Worm (Caenorhabditis elegans) whole organism, young adult: ENCODE measurements around the gene thoc-1.

Experiments used
- B0035.1 ChIP-seq: sonication (generic microtip); optimal IDR thresholded peaks from 2 replicates; lab custom pipeline; 2016; ENCODE audit warnings: missing genetic modification characterization, mild to moderate bottlenecking, missing compliant biosample characterization, missing genotype, missing genetic modification reagents
- B0261.1 ChIP-seq: sonication (generic microtip); optimal IDR thresholded peaks from 2 replicates; lab custom pipeline; 2016; ENCODE audit warnings: mild to moderate bottlenecking, missing genetic modification characterization, moderate library complexity, missing compliant biosample characterization
- B0336.3 ChIP-seq: fragments of 200-800 bp; sonication (Bioruptor generic); IDR thresholded peaks from 2 replicates; pipeline ENCODE4 v1.3.6; 2022; ENCODE audit warnings: missing genetic modification characterization, missing compliant biosample characterization
- D2030.7 ChIP-seq: fragments of 200-800 bp; sonication (Bioruptor generic); IDR thresholded peaks from 2 replicates; pipeline ENCODE4 v1.3.6; 2022; ENCODE audit warnings: missing genetic modification reagents, missing genetic modification characterization, missing compliant biosample characterization
- F39B2.1 ChIP-seq: fragments of 200-800 bp; sonication (Bioruptor generic); IDR thresholded peaks from 2 replicates; pipeline ENCODE4 v1.3.6; 2022; ENCODE audit warnings: missing genetic modification reagents, missing genetic modification characterization, missing compliant biosample characterization
- F49E8.2 ChIP-seq: sonication (generic microtip); optimal IDR thresholded peaks from 3 replicates; lab custom pipeline; 2017; ENCODE audit warnings: missing genetic modification characterization, mild to moderate bottlenecking, missing compliant biosample characterization, antibody characterized with exemption, moderate library complexity; ENCODE audit not compliant: insufficient read depth
- athp-1 ChIP-seq: sonication (generic microtip); optimal IDR thresholded peaks from 2 replicates; lab custom pipeline; 2017; ENCODE audit warnings: mild to moderate bottlenecking, missing genetic modification characterization, missing compliant biosample characterization
- attf-3 ChIP-seq: fragments of 200-800 bp; sonication (Bioruptor generic); conservative IDR thresholded peaks from 2 replicates; pipeline ENCODE4 v1.3.6; 2022; ENCODE audit warnings: missing genetic modification reagents, missing genetic modification characterization, missing compliant biosample characterization
- attf-5 ChIP-seq: fragments of 200-800 bp; sonication (Bioruptor generic); optimal IDR thresholded peaks from 2 replicates; lab custom pipeline; 2018; ENCODE audit warnings: mild to moderate bottlenecking, missing genetic modification characterization, missing compliant biosample characterization
- bed-1 ChIP-seq: fragments of 200-800 bp; sonication (Bioruptor generic); IDR thresholded peaks from 2 replicates; pipeline ENCODE4 v1.3.6; 2022; ENCODE audit warnings: missing genetic modification reagents, missing genetic modification characterization, missing compliant biosample characterization
- bed-2 ChIP-seq: fragments of 200-800 bp; sonication (Bioruptor generic); IDR thresholded peaks from 2 replicates; pipeline ENCODE4 v1.3.6; 2022; ENCODE audit warnings: missing genetic modification reagents, missing genetic modification characterization, missing compliant biosample characterization
- ccch-3 ChIP-seq: fragments of 200-800 bp; sonication (Bioruptor generic); optimal IDR thresholded peaks from 2 replicates; lab custom pipeline; 2018; ENCODE audit warnings: mild to moderate bottlenecking, missing genetic modification characterization, missing compliant biosample characterization
- ceh-100 ChIP-seq: fragments of 200-800 bp; sonication (Bioruptor generic); IDR thresholded peaks from 2 replicates; pipeline ENCODE4 v1.3.6; 2022; ENCODE audit warnings: missing genetic modification reagents, missing genetic modification characterization, missing compliant biosample characterization
- ceh-27 ChIP-seq: fragments of 200-800 bp; sonication (Bioruptor generic); optimal IDR thresholded peaks from 2 replicates; lab custom pipeline; 2018; ENCODE audit warnings: mild to moderate bottlenecking, missing genetic modification characterization, moderate library complexity, missing compliant biosample characterization
- ceh-40 ChIP-seq: fragments of 200-800 bp; sonication (Bioruptor generic); IDR thresholded peaks from 2 replicates; pipeline ENCODE4 v1.3.6; 2022; ENCODE audit warnings: missing genetic modification characterization, missing compliant biosample characterization
- ceh-91 ChIP-seq: fragments of 200-800 bp; sonication (Bioruptor generic); IDR thresholded peaks from 2 replicates; pipeline ENCODE4 v1.3.6; 2022; ENCODE audit warnings: missing genetic modification reagents, missing genetic modification characterization, missing compliant biosample characterization
- die-1 ChIP-seq: sonication (generic microtip); optimal IDR thresholded peaks from 2 replicates; lab custom pipeline; 2016; ENCODE audit warnings: missing genotype, mild to moderate bottlenecking, missing genetic modification characterization, missing compliant biosample characterization
- dox-1 ChIP-seq: fragments of 200-800 bp; sonication (Bioruptor generic); IDR thresholded peaks from 2 replicates; pipeline ENCODE4 v1.3.6; 2022; ENCODE audit warnings: missing genetic modification reagents, missing genetic modification characterization, missing compliant biosample characterization
- efl-1 ChIP-seq: fragments of 150-350 bp; optimal IDR thresholded peaks from 2 replicates; lab custom pipeline; 2014; ENCODE audit warnings: missing biosample characterization, missing genetic modification reagents, missing genetic modification characterization
- ekl-4 ChIP-seq: fragments of 200-800 bp; sonication (Bioruptor generic); IDR thresholded peaks from 2 replicates; pipeline ENCODE4 v1.3.6; 2022; ENCODE audit warnings: missing genetic modification reagents, missing genetic modification characterization, missing compliant biosample characterization
- ets-4 ChIP-seq: fragments of 200-800 bp; sonication (Bioruptor generic); optimal IDR thresholded peaks from 2 replicates; lab custom pipeline; 2018; ENCODE audit warnings: mild to moderate bottlenecking, missing genetic modification characterization, missing compliant biosample characterization
- fkh-3 ChIP-seq: sonication (generic microtip); optimal IDR thresholded peaks from 2 replicates; lab custom pipeline; 2016; ENCODE audit warnings: mild to moderate bottlenecking, missing genetic modification characterization, missing compliant biosample characterization
- hmg-20 ChIP-seq: fragments of 200-800 bp; sonication (Bioruptor generic); IDR thresholded peaks from 2 replicates; pipeline ENCODE4 v1.3.6; 2022; ENCODE audit warnings: missing genetic modification reagents, missing genetic modification characterization, missing compliant biosample characterization
- let-526 ChIP-seq: fragments of 200-800 bp; sonication (Bioruptor generic); IDR thresholded peaks from 2 replicates; pipeline ENCODE4 v1.3.6; 2022; ENCODE audit warnings: missing genetic modification reagents, missing genetic modification characterization, missing compliant biosample characterization
- lin-26 ChIP-seq: fragments of 200-800 bp; sonication (Bioruptor generic); IDR thresholded peaks from 2 replicates; pipeline ENCODE4 v1.3.6; 2022; ENCODE audit warnings: missing genetic modification reagents, missing genetic modification characterization, missing compliant biosample characterization
- lsl-1 ChIP-seq: fragments of 200-800 bp; sonication (Bioruptor generic); optimal IDR thresholded peaks from 2 replicates; lab custom pipeline; 2018; ENCODE audit warnings: mild to moderate bottlenecking, missing genetic modification characterization, moderate library complexity, missing compliant biosample characterization
- mes-4 ChIP-seq: sonication (generic microtip); optimal IDR thresholded peaks from 2 replicates; lab custom pipeline; 2016; ENCODE audit warnings: missing genotype, missing genetic modification characterization, missing compliant biosample characterization
- pbrm-1 ChIP-seq: fragments of 200-800 bp; sonication (Bioruptor generic); IDR thresholded peaks from 2 replicates; pipeline ENCODE4 v1.3.6; 2022; ENCODE audit warnings: missing genetic modification reagents, missing genetic modification characterization, missing compliant biosample characterization
- repo-1 ChIP-seq: sonication (generic microtip); optimal IDR thresholded peaks from 2 replicates; lab custom pipeline; 2017; ENCODE audit warnings: mild to moderate bottlenecking, missing genetic modification characterization, missing compliant biosample characterization
- rpc-1 ChIP-seq, 2 experiments: fragments of 150-350 bp in 1 of 2; sonication (generic microtip) in 1 of 2; optimal IDR thresholded peaks; 2 replicates each; lab custom pipeline; 2014 to 2018; ENCODE audit warnings: missing biosample characterization in 1 of 2, missing genetic modification characterization in 1 of 2, missing genetic modification reagents in 1 of 2, missing genotype in 1 of 2
- sea-2 ChIP-seq: fragments of 200-800 bp; sonication (Bioruptor generic); IDR thresholded peaks from 2 replicates; pipeline ENCODE4 v1.3.6; 2022; ENCODE audit warnings: missing genetic modification characterization, missing compliant biosample characterization
- somi-1 ChIP-seq: fragments of 200-800 bp; sonication (Bioruptor generic); optimal IDR thresholded peaks from 2 replicates; lab custom pipeline; 2018; ENCODE audit warnings: mild to moderate bottlenecking, missing genetic modification characterization, missing compliant biosample characterization
- sptf-2 ChIP-seq: fragments of 200-800 bp; sonication (Bioruptor generic); optimal IDR thresholded peaks from 2 replicates; lab custom pipeline; 2018; ENCODE audit warnings: mild to moderate bottlenecking, missing genetic modification characterization, missing compliant biosample characterization
- tbp1 ChIP-seq: fragments of 200-800 bp; sonication (Bioruptor generic); optimal IDR thresholded peaks from 2 replicates; lab custom pipeline; 2018; ENCODE audit warnings: mild to moderate bottlenecking, missing genetic modification characterization, missing compliant biosample characterization
- unc-130 ChIP-seq: sonication (generic microtip); optimal IDR thresholded peaks from 2 replicates; lab custom pipeline; 2016; ENCODE audit warnings: missing genetic modification reagents, missing genetic modification characterization, missing compliant biosample characterization
- zfh-2 ChIP-seq: fragments of 200-800 bp; sonication (Bioruptor generic); conservative IDR thresholded peaks from 2 replicates; pipeline ENCODE4 v1.3.6; 2022; ENCODE audit warnings: missing genetic modification reagents, missing genetic modification characterization, missing compliant biosample characterization
- ztf-22 ChIP-seq: fragments of 200-800 bp; sonication (Bioruptor generic); optimal IDR thresholded peaks from 2 replicates; lab custom pipeline; 2018; ENCODE audit warnings: mild to moderate bottlenecking, missing genetic modification characterization, moderate library complexity, missing compliant biosample characterization
- ztf-28 ChIP-seq: fragments of 200-800 bp; sonication (Bioruptor generic); IDR thresholded peaks from 2 replicates; pipeline ENCODE4 v1.3.6; 2022; ENCODE audit warnings: missing genetic modification reagents, missing genetic modification characterization, missing compliant biosample characterization

The thoc-1 gene

DNA sequence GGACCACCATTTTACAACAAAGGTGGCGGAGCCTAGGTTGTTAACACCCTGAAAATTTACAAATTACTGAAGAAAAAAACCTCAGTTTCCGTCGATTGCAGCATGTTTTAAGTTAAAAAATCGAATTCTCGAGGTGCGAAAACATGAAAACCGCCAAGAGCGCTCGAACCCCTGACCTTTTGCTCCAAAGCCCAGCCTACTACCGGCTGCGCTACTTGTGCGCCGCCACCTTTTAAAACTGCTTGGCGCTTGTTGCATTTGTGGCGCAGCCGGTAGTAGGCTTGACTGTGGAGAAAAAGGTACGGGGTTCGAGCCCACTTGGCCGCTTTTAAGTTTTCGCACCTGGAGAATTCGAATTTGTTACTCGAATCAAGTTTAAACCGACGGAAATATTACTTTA lies 48.2 kb downstream of the thoc-1 start, which contains the start of gene snt-6:
Gene snt-6 (minus strand): TSS at position 58 of the 400 bp plus-strand sequence.
- peak; percentile 52 for TF ChIP-seq zfh-2 (GFP tag; lab: Robert Waterston, UW)
- peak; percentile 51; the same call in 1 of the 2 replicates for TF ChIP-seq pbrm-1 (GFP tag; lab: Robert Waterston, UW)
- peak; percentile 19 for TF ChIP-seq tbp1 (GFP tag; lab: Kevin White, UChicago)
- TF ChIP-seq sea-2 (GFP tag; lab: Robert Waterston, UW) = no peak

- TF ChIP-seq sptf-2 (GFP tag; lab: Kevin White, UChicago) (no peak), lin-26 (peak; percentile 15; the same call in 1 of the 2 replicates), ekl-4 (GFP tag; lab: Robert Waterston, UW) (no peak), F49E8.2 (tag; lab: Kevin White, UChicago) (no peak), ztf-28 (GFP tag; lab: Robert Waterston, UW) (no peak), attf-3 (GFP tag; lab: Robert Waterston, UW) (no peak), let-526 (no peak), B0261.1 (tag; lab: Kevin White, UChicago) (peak; percentile 48), ceh-91 (GFP tag; lab: Robert Waterston, UW) (no peak), dox-1 (GFP tag; lab: Robert Waterston, UW) (no peak), bed-2 (no peak), B0035.1 (tag; lab: Kevin White, UChicago) (no peak), die-1 (tag; lab: Kevin White, UChicago) (no peak), fkh-3 (tag; lab: Kevin White, UChicago) (no peak), hmg-20 (GFP tag; lab: Robert Waterston, UW) (no peak), bed-1 (GFP tag; lab: Robert Waterston, UW) (no peak), ceh-100 (GFP tag; lab: Robert Waterston, UW) (no peak), attf-5 (GFP tag; lab: Kevin White, UChicago) (no peak), tbp1 (GFP tag; lab: Kevin White, UChicago) (peak; percentile 76), F39B2.1 (GFP tag; lab: Robert Waterston, UW) (no peak), D2030.7 (GFP tag; lab: Robert Waterston, UW) (no peak), repo-1 (tag; lab: Kevin White, UChicago) (no peak), mes-4 (tag; lab: Kevin White, UChicago) (no peak), somi-1 (GFP tag; lab: Kevin White, UChicago) (no peak), efl-1 (GFP tag; lab: Kevin White, UChicago) (no peak), lsl-1 (GFP tag; lab: Kevin White, UChicago) (no peak), athp-1 (tag; lab: Kevin White, UChicago) (no peak), ceh-27 (GFP tag; lab: Kevin White, UChicago) (no peak), unc-130 (no peak), ceh-40 (no peak), rpc-1 (optimal IDR thresholded peaks at IDR 0.05; lab: Kevin White, UChicago) (peak; percentile 30), rpc-1 (tag; optimal IDR thresholded peaks at IDR 0.05; lab: Kevin White, UChicago) (peak; percentile 67), ccch-3 (GFP tag; lab: Kevin White, UChicago) (no peak)
Measured at ce11 chrII:751850-752249, 49.9 kb downstream of the thoc-1 start.

DNA sequence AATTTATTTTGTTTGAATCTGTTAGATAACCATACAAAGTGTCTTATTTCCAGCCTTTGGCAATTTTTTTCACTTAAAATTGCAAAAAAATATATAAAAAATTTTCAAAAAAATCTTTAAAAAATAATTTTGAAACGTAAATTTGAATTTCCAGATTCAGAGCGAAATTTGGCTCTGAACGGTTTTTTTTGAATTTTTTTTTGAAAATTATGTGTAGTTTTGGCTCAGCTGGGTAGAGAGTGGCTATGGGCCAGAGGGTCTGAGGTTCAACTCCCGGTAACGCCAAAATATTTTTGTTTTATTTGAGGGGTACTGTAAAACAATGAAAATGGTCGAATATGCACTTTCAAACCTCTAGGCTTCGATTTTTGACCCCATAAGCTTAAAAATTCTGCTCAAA lies 51.6 kb downstream of the thoc-1 start:
- no peak for TF ChIP-seq ets-4
- peak; percentile 40 for TF ChIP-seq rpc-1 (optimal IDR thresholded peaks at IDR 0.05; lab: Kevin White, UChicago)
- peak; percentile 59 for TF ChIP-seq rpc-1 (tag; optimal IDR thresholded peaks at IDR 0.05; lab: Kevin White, UChicago)
- peak; percentile 72 for TF ChIP-seq tbp1 (GFP tag; lab: Kevin White, UChicago)
- no peak for TF ChIP-seq B0336.3
- TF ChIP-seq ztf-22 (GFP tag; lab: Kevin White, UChicago) = no peak
- TF ChIP-seq B0261.1 (tag; lab: Kevin White, UChicago) = peak; percentile 32
